Worm (Caenorhabditis elegans) whole organism, L4/young adult: ENCODE measurements around the gene srh-8.

Source experiments
- dao-5 ChIP-seq: sonication (generic microtip); optimal IDR thresholded peaks from 2 replicates; lab custom pipeline; 2016; ENCODE audit warnings: missing genotype, missing genetic modification characterization, moderate library complexity, missing compliant biosample characterization
- him-1 ChIP-seq: sonication (generic microtip); optimal IDR thresholded peaks from 2 replicates; lab custom pipeline; 2016; ENCODE audit warnings: missing genotype, missing genetic modification reagents, missing genetic modification characterization, missing compliant biosample characterization

ce11 chrV:3967762-3968161 is 37.6 kb upstream of the srh-8 start, which contains the start of gene cyp-34A8:
- TF ChIP-seq him-1 (no peak), dao-5 (no peak)
